Worm (Caenorhabditis elegans): ENCODE data around the gene clec-256.

The clec-256 gene

DNA sequence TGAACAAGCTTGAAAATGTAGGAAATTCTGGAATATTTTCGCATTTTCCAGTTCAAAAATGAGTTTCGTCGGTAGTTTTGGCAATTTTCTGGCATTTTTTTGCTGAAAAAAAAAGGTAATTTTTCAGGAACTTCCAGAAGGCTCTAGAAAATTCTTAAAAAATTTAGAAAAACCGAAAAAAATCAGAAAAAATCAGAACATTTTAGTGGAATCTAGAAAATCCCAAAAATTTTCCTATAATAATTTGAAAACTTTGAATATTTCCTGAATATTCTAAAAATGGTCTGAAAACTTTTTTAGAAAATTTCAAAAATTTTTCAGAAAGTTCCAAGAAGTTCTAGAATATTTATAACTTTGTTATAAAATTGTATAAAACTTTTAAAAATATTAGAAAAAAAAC, 15.2 kb downstream of the clec-256 start, which contains the start of gene Y17D7B.3:
Y17D7B.3 (minus strand) TSS at position 101 of the 400 bp plus-strand sequence.
- TF ChIP-seq nhr-28 (tag; optimal IDR thresholded peaks at IDR 0.05) = no peak
- TF ChIP-seq nhr-23 (tag; optimal IDR thresholded peaks at IDR 0.05) = no peak
- TF ChIP-seq lin-39 (tag; optimal IDR thresholded peaks at IDR 0.05) = no peak
- TF ChIP-seq fos-1 (tag; optimal IDR thresholded peaks at IDR 0.05) = no peak
- no peak for TF ChIP-seq ceh-82 (tag; optimal IDR thresholded peaks at IDR 0.05)
- TF ChIP-seq lin-15B (tag; optimal IDR thresholded peaks at IDR 0.05) = no peak
- TF ChIP-seq aly-2 (tag; optimal IDR thresholded peaks at IDR 0.05) = no peak

DNA sequence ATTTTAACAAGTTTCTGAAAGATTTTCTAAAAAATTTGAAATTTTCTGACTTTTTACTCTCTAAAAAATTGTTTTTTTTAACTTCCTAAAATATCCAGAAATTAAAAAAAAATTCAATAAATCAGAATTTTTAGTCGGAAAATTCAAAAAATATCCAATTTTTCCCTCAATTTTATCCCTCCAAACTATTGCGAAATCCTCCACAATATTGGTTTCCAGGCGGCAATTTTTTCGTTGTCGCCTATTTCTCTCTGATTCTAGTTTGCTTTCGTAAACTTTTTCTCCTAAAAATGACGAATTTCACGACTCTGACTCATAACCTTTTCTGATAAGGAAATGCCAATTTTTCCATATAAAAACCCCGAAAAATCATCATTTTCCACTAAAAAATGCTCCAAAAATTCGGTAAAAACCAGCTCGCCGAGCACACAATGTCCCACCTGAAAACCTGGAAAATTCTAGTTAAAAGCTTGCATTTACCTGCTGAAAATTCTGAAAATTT, 16.0 kb downstream of the clec-256 start, which contains the start of gene Y17D7B.2:
Y17D7B.2 (plus strand) TSS at position 323 of the 502 bp plus-strand sequence.
- TF ChIP-seq elt-2 (tag; optimal IDR thresholded peaks at IDR 0.05) (peak; percentile 0), lsy-12 (tag; optimal IDR thresholded peaks at IDR 0.05) (no peak)

DNA sequence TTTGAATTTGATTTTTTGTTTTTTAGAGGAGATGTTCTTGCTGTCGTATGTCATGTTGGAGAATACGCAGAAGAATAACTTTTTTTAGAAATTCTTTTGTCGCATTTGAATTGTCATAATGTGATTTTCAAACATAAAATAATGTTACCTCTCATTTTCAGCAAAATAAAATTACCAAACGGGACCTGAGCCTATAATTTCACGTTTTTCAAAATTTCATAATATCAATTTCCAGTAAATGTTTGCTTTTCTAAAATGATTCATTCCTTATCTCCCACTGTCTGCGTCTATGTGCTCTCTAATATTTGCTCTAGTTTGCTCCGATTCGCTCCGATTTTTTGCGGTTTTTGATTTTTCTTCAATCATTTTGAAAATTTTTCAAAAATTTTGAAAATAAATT, 19.2 kb downstream of the clec-256 start, which contains the start of gene nhr-231:
nhr-231 (plus strand) TSS at position 301 of the 400 bp plus-strand sequence.
- TF ChIP-seq fkh-2 (tag; optimal IDR thresholded peaks at IDR 0.05) (no peak), pha-4 (tag; optimal IDR thresholded peaks at IDR 0.05) (peak; percentile 29), nhr-11 (tag; optimal IDR thresholded peaks at IDR 0.05) (no peak)

DNA sequence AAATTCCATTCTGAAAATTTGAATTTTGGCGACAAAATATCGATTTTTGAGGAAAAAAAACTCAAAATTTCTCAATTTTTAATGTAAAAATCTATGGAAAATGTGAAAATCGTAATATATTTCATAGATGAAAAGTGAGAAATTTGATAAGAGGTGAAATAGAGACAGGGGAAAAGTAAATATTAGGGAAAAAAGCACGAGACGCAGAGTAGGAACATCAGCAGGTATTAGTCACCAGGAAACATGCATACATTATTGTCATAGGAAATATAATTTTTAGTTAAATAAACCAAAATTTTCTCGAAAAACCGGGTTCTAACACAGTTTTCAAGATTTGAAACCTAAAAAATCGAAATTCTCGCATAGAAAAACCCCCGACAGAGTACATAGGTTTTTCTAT, 29.3 kb downstream of the clec-256 start, which contains the start of gene nhr-170:
nhr-170 (minus strand) TSS at position 16 of the 400 bp plus-strand sequence.
- TF ChIP-seq pha-4 (tag; optimal IDR thresholded peaks at IDR 0.05) (peak; percentile 80), nhr-23 (tag; optimal IDR thresholded peaks at IDR 0.05) (no peak)

DNA sequence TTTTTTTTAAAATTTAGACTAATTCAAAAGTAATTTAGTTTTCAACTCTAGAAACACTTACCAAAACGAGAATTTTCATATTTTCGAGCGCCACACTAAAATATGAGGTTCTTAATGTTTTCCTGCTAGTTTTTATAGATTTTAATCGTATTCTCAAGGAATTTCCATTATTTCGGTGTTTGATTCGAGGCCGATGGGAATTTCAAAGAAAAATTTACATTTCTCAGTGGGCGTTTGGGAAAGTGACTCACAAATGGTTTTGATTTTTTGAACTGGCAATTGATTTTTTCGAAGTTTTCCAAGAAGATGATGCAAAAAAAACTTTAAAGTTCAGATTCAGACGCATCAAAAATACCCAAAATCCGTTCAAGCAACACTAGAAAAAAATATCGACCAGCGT, 30.6 kb downstream of the clec-256 start, which contains the start of gene C54E10.11:
C54E10.11 (minus strand) TSS at position 101 of the 400 bp plus-strand sequence.
- no peak for TF ChIP-seq nhr-77 (tag; optimal IDR thresholded peaks at IDR 0.05)
- TF ChIP-seq fkh-10 (GFP tag; optimal IDR thresholded peaks at IDR 0.05) = no peak
- TF ChIP-seq sea-2 (GFP tag; optimal IDR thresholded peaks at IDR 0.05) = no peak
- TF ChIP-seq snpc-4 (tag; optimal IDR thresholded peaks at IDR 0.05) = no peak
- no peak for TF ChIP-seq fkh-2 (tag; optimal IDR thresholded peaks at IDR 0.05)
- TF ChIP-seq nhr-12 (tag; optimal IDR thresholded peaks at IDR 0.05) = no peak
- no peak for TF ChIP-seq nhr-25 (tag; optimal IDR thresholded peaks at IDR 0.05)
- no peak for TF ChIP-seq ztf-4 (tag; optimal IDR thresholded peaks at IDR 0.05)

DNA sequence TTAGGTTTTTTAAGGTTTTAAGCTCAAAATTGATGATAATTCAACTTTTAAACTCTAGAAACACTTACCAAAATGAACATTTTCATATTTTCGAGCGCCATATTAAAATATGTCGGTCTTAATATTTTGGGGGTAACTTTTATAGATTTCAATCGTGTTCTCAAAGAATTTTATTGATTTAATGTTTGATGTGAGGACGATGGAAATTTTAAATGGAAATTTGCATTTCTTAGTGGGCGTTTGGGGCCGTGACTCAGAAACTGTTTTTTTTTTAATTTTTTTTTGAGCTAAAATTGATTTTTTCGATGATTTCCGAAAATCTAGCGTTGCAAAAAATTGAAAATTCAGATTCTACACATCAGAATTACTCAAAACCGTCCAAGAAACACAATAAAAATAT, 31.8 kb downstream of the clec-256 start, which contains the start of gene C54E10.10:
C54E10.10 (minus strand) TSS at position 101 of the 400 bp plus-strand sequence.
- TF ChIP-seq ceh-28 (tag; optimal IDR thresholded peaks at IDR 0.05) (no peak), egl-5 (tag; optimal IDR thresholded peaks at IDR 0.05) (no peak), hmg-11 (tag; optimal IDR thresholded peaks at IDR 0.05) (no peak), ztf-4 (tag; optimal IDR thresholded peaks at IDR 0.05) (no peak), fkh-10 (GFP tag; optimal IDR thresholded peaks at IDR 0.05) (no peak), ceh-9 (tag; optimal IDR thresholded peaks at IDR 0.05) (no peak), pha-4 (tag; optimal IDR thresholded peaks at IDR 0.05) (no peak), mdl-1 (tag; optimal IDR thresholded peaks at IDR 0.05) (no peak)

DNA sequence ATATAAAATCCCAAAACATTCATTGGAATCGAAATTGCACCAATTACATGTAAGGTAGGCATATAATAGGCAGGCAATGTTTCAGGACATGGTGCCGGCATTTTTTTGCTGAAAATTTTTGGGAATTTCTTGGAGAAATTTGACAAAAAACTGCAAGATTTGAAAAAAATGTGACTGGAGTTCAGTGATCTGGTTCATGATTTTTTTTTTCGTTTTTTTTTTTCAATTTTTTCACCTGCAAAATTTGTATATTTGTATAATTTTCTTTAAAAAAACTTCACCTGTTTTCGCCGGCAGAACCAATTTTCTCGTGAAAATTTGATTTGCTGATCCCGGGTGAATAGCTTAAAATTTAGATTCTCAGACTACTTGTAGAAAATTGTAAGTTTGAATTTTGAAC, 34.9 kb downstream of the clec-256 start, which contains the start of gene sri-10:
sri-10 (minus strand) TSS at position 101 of the 400 bp plus-strand sequence.
- no peak for TF ChIP-seq ztf-4 (tag; optimal IDR thresholded peaks at IDR 0.05)
- TF ChIP-seq jun-1 (tag; optimal IDR thresholded peaks at IDR 0.05) = no peak
- TF ChIP-seq ceh-28 (tag; optimal IDR thresholded peaks at IDR 0.05) = no peak
- TF ChIP-seq ceh-16 (tag; optimal IDR thresholded peaks at IDR 0.05) = no peak
- TF ChIP-seq nhr-237 (tag; optimal IDR thresholded peaks at IDR 0.05) = no peak
- no peak for TF ChIP-seq nfya-1 (tag; optimal IDR thresholded peaks at IDR 0.05; ENCODE audit: insufficient read depth)
- TF ChIP-seq daf-12 (tag; optimal IDR thresholded peaks at IDR 0.05) = no peak
- TF ChIP-seq zag-1 (tag; optimal IDR thresholded peaks at IDR 0.05) = no peak
- no peak for TF ChIP-seq egl-27 (tag; optimal IDR thresholded peaks at IDR 0.05)
- no peak for TF ChIP-seq lin-39 (tag; optimal IDR thresholded peaks at IDR 0.05)
- no peak for TF ChIP-seq R02D3.7 (tag; optimal IDR thresholded peaks at IDR 0.05)
- TF ChIP-seq nhr-28 (tag; optimal IDR thresholded peaks at IDR 0.05) = no peak

All from whole organism, L3 larva.